Fruit fly (Drosophila melanogaster) whole organism, prepupa: ENCODE results near the gene CG9686.

Source experiments
- CG15336 ChIP-seq: fragments of 200-800 bp; sonication (Bioruptor generic); IDR thresholded peaks from 2 replicates; pipeline ENCODE4 v1.3.6; 2022; ENCODE audit warnings: missing biosample characterization, missing genetic modification characterization
- CG6792 ChIP-seq: fragments of 200-800 bp; sonication (Bioruptor generic); optimal IDR thresholded peaks from 3 replicates; lab custom pipeline; 2016; ENCODE audit warnings: missing biosample characterization, missing genetic modification characterization
- CG8119 ChIP-seq: fragments of 200-800 bp; sonication (Bioruptor generic); IDR thresholded peaks from 3 replicates; pipeline ENCODE4 v1.3.6; 2022; ENCODE audit warnings: missing biosample characterization, missing genetic modification characterization
- CG8319 ChIP-seq: fragments of 200-800 bp; sonication (Bioruptor generic); optimal IDR thresholded peaks from 3 replicates; lab custom pipeline; 2016; ENCODE audit warnings: missing biosample characterization, missing genetic modification characterization
- CG8632 ChIP-seq: fragments of 200-800 bp; sonication (Bioruptor generic); optimal IDR thresholded peaks from 3 replicates; lab custom pipeline; 2016; ENCODE audit warnings: missing biosample characterization, missing genetic modification characterization
- Eip93F ChIP-seq: fragments of 200-800 bp; sonication (Bioruptor generic); optimal IDR thresholded peaks from 2 replicates; lab custom pipeline; 2016; ENCODE audit warnings: missing biosample characterization, mild to moderate bottlenecking, missing genetic modification characterization
- Gug ChIP-seq: fragments of 200-800 bp; sonication (Bioruptor generic); IDR thresholded peaks from 2 replicates; pipeline ENCODE4 v1.3.6; 2022; ENCODE audit warnings: missing biosample characterization, missing genetic modification characterization
- Hr39 ChIP-seq: fragments of 200-800 bp; sonication (Bioruptor generic); optimal IDR thresholded peaks from 2 replicates; lab custom pipeline; 2016; ENCODE audit warnings: missing biosample characterization, missing genetic modification characterization
- Smox ChIP-seq: fragments of 200-800 bp; sonication (Bioruptor generic); optimal IDR thresholded peaks from 3 replicates; lab custom pipeline; 2016; ENCODE audit warnings: missing biosample characterization, missing genetic modification characterization
- eg ChIP-seq: fragments of 200-800 bp; sonication (Bioruptor generic); IDR thresholded peaks from 3 replicates; pipeline ENCODE4 v1.3.6; 2022; ENCODE audit warnings: missing biosample characterization, missing genetic modification characterization
- fd59A ChIP-seq: fragments of 200-800 bp; sonication (Bioruptor generic); optimal IDR thresholded peaks from 2 replicates; lab custom pipeline; 2017; ENCODE audit warnings: missing biosample characterization, mild to moderate bottlenecking, missing genetic modification characterization, missing genetic modification reagents
- lz ChIP-seq: fragments of 200-800 bp; sonication (Bioruptor generic); optimal IDR thresholded peaks from 3 replicates; lab custom pipeline; 2016; ENCODE audit warnings: missing biosample characterization, missing genetic modification characterization
- spab ChIP-seq: fragments of 200-800 bp; sonication (Bioruptor generic); optimal IDR thresholded peaks from 2 replicates; lab custom pipeline; 2017; ENCODE audit warnings: missing biosample characterization, mild to moderate bottlenecking, missing genetic modification characterization, missing genetic modification reagents
- svp ChIP-seq: fragments of 200-800 bp; sonication (Bioruptor generic); peaks from one replicate; lab custom pipeline; 2016; ENCODE audit warnings: missing biosample characterization, missing genetic modification characterization

- TF ChIP-seq CG6792 (GFP tag; lab: Kevin White, UChicago) (peak; percentile 60), Smox (GFP tag; lab: Kevin White, UChicago) (peak; percentile 69), eg (GFP tag; lab: Robert Waterston, UW) (0 out of 3 replicates have a peak, but pooled peaks have one; percentile 33), lz (GFP tag; lab: Kevin White, UChicago) (peak; percentile 72), Gug (GFP tag; lab: Robert Waterston, UW) (no peak), fd59A (GFP tag; lab: Kevin White, UChicago) (no peak), CG8319 (peak; percentile 35), CG15336 (GFP tag; lab: Robert Waterston, UW) (peak; percentile 27; the same call in 1 of the 2 replicates), Hr39 (GFP tag; lab: Kevin White, UChicago) (peak; percentile 80), svp (GFP tag; lab: Kevin White, UChicago) (peak; percentile 77), CG8632 (GFP tag; lab: Kevin White, UChicago) (peak; percentile 21), Eip93F (no peak), CG8119 (0 out of 3 replicates have a peak, but pooled peaks have one; percentile 17), spab (GFP tag; lab: Kevin White, UChicago) (no peak)
These were observed 13.2 kb downstream of the CG9686 start for dm6 chrX:9892834-9893233.
